Comparison of ENCODE assay signal across 5 worm cellular contexts in genomic region chrV:6666557-6666956, ce11.
TF ChIP-seq lines count a peak whose summit lies in the region.

No protein-coding gene starts in this region.

TF ChIP-seq in whole organism, L1 larva, 84 proteins besides CTCF, POLR2A, EP300 and RAD21:
- TF ChIP-seq blmp-1 (tag; optimal IDR thresholded peaks at IDR 0.05; lab: Kevin White, UChicago) = no peak
- TF ChIP-seq efl-1 (optimal IDR thresholded peaks at IDR 0.05; lab: Kevin White, UChicago) = no peak
- TF ChIP-seq efl-1 (GFP tag; optimal IDR thresholded peaks at IDR 0.05 in 1 of 2; lab: Kevin White, UChicago) = peak in 1 of 2 experiments; percentile 70
- TF ChIP-seq nhr-20 (tag; optimal IDR thresholded peaks at IDR 0.05; lab: Kevin White, UChicago) = no peak
- TF ChIP-seq elt-2 (tag; optimal IDR thresholded peaks at IDR 0.05; lab: Kevin White, UChicago) = peak; percentile 51
- no peak for TF ChIP-seq unc-130 (tag; optimal IDR thresholded peaks at IDR 0.05; lab: Kevin White, UChicago)
- TF ChIP-seq lin-13 (GFP tag; optimal IDR thresholded peaks at IDR 0.05; lab: Kevin White, UChicago) = no peak

TF ChIP-seq in whole organism, L2 larva, 48 proteins besides CTCF, POLR2A, EP300 and RAD21:
- TF ChIP-seq nhr-77 (tag; optimal IDR thresholded peaks at IDR 0.05; lab: Kevin White, UChicago) (no peak), ama-1 (optimal IDR thresholded peaks at IDR 0.05; lab: Kevin White, UChicago) (no peak), nhr-6 (tag; optimal IDR thresholded peaks at IDR 0.05; lab: Kevin White, UChicago) (no peak), ztf-11 (tag; optimal IDR thresholded peaks at IDR 0.05; lab: Kevin White, UChicago) (no peak), fos-1 (tag; optimal IDR thresholded peaks at IDR 0.05; lab: Kevin White, UChicago) (peak; percentile 23), nhr-237 (tag; optimal IDR thresholded peaks at IDR 0.05; lab: Kevin White, UChicago) (no peak), nhr-25 (tag; optimal IDR thresholded peaks at IDR 0.05; lab: Kevin White, UChicago) (no peak), sma-9 (GFP tag; optimal IDR thresholded peaks at IDR 0.05; lab: Kevin White, UChicago) (peak; percentile 40), sma-9 (tag; optimal IDR thresholded peaks at IDR 0.05; lab: Kevin White, UChicago) (no peak)

TF ChIP-seq in whole organism, L3 larva, 47 proteins besides CTCF, POLR2A, EP300 and RAD21:
- TF ChIP-seq snpc-4 (tag; optimal IDR thresholded peaks at IDR 0.05; lab: Kevin White, UChicago) = no peak
- no peak for TF ChIP-seq lsy-12 (tag; optimal IDR thresholded peaks at IDR 0.05; lab: Kevin White, UChicago)
- TF ChIP-seq elt-2 (tag; optimal IDR thresholded peaks at IDR 0.05; lab: Kevin White, UChicago) = peak; percentile 58
- peak; percentile 76 for TF ChIP-seq pqm-1 (tag; optimal IDR thresholded peaks at IDR 0.05; lab: Kevin White, UChicago)

TF ChIP-seq in whole organism, L4 larva, 104 proteins besides CTCF, POLR2A, EP300 and RAD21:
- no peak for TF ChIP-seq mes-2 (tag; optimal IDR thresholded peaks at IDR 0.05; lab: Kevin White, UChicago; ENCODE audit: poor library complexity, severe bottlenecking)
- peak; percentile 34 for TF ChIP-seq hlh-11 (tag; optimal IDR thresholded peaks at IDR 0.05; lab: Kevin White, UChicago)
- TF ChIP-seq F10B5.3 (tag; optimal IDR thresholded peaks at IDR 0.05; lab: Kevin White, UChicago) = no peak
- TF ChIP-seq D1046.2 (GFP tag; IDR thresholded peaks at IDR 0.05; lab: Robert Waterston, UW) = no peak
- TF ChIP-seq mxl-3 (GFP tag; optimal IDR thresholded peaks at IDR 0.05; lab: Kevin White, UChicago) = no peak
- TF ChIP-seq dve-1 (tag; optimal IDR thresholded peaks at IDR 0.05; lab: Kevin White, UChicago; ENCODE audit: insufficient read depth) = peak; percentile 32
- TF ChIP-seq ztf-7 (tag; optimal IDR thresholded peaks at IDR 0.05; lab: Kevin White, UChicago) = no peak
- TF ChIP-seq aha-1 (tag; lab: Kevin White, UChicago) = peak; percentile 52
- no peak for TF ChIP-seq jun-1 (tag; optimal IDR thresholded peaks at IDR 0.05; lab: Kevin White, UChicago)
- no peak for TF ChIP-seq Y48G9A.11 (GFP tag; IDR thresholded peaks at IDR 0.05; lab: Robert Waterston, UW)
- TF ChIP-seq pha-4 (GFP tag; IDR thresholded peaks at IDR 0.05; lab: Robert Waterston, UW) = no peak
- TF ChIP-seq pha-4 (tag; optimal IDR thresholded peaks at IDR 0.05; lab: Kevin White, UChicago) = no peak
- TF ChIP-seq mxl-2 (GFP tag; conservative IDR thresholded peaks at IDR 0.05; lab: Robert Waterston, UW) = no peak
- peak; percentile 73 for TF ChIP-seq dmd-6 (GFP tag; IDR thresholded peaks at IDR 0.05; lab: Robert Waterston, UW)
- TF ChIP-seq lir-3 (tag; optimal IDR thresholded peaks at IDR 0.05; lab: Kevin White, UChicago) = no peak
- TF ChIP-seq spr-1 (tag; optimal IDR thresholded peaks at IDR 0.05; lab: Kevin White, UChicago) = no peak
- no peak for TF ChIP-seq T26A8.4 (GFP tag; IDR thresholded peaks at IDR 0.05; lab: Robert Waterston, UW)
- peak; percentile 18 for TF ChIP-seq nhr-28 (tag; optimal IDR thresholded peaks at IDR 0.05; lab: Kevin White, UChicago)
- peak in 1 of 2 experiments; percentile 84 for TF ChIP-seq hif-1 (tag; optimal IDR thresholded peaks at IDR 0.05; lab: Kevin White, UChicago)
- TF ChIP-seq daf-12 (tag; optimal IDR thresholded peaks at IDR 0.05; lab: Kevin White, UChicago) = no peak
- no peak for TF ChIP-seq F44E2.7 (GFP tag; IDR thresholded peaks at IDR 0.05; lab: Robert Waterston, UW)
- TF ChIP-seq fkh-10 (GFP tag; optimal IDR thresholded peaks at IDR 0.05; lab: Kevin White, UChicago) = no peak
- no peak for TF ChIP-seq dmd-8 (GFP tag; IDR thresholded peaks at IDR 0.05; lab: Robert Waterston, UW)
- TF ChIP-seq nhr-25 (tag; optimal IDR thresholded peaks at IDR 0.05; lab: Kevin White, UChicago; ENCODE audit: borderline replicate concordance, insufficient read depth) = no peak
- 0 out of 2 replicates have a peak, but pooled peaks have one; percentile 33 for TF ChIP-seq php-3 (GFP tag; IDR thresholded peaks at IDR 0.05; lab: Robert Waterston, UW)
- TF ChIP-seq daf-16 (GFP tag; optimal IDR thresholded peaks at IDR 0.05; lab: Kevin White, UChicago) = no peak
- peak; percentile 74 for TF ChIP-seq daf-16 (tag; optimal IDR thresholded peaks at IDR 0.05; lab: Kevin White, UChicago)
- no peak for TF ChIP-seq lin-38 (GFP tag; IDR thresholded peaks at IDR 0.05; lab: Robert Waterston, UW)
- TF ChIP-seq R02D3.7 (tag; optimal IDR thresholded peaks at IDR 0.05; lab: Kevin White, UChicago) = no peak

TF ChIP-seq in whole organism, young adult, 124 proteins besides CTCF, POLR2A, EP300 and RAD21:
- TF ChIP-seq nhr-80 (tag; optimal IDR thresholded peaks at IDR 0.05; lab: Kevin White, UChicago) = peak; percentile 33
- TF ChIP-seq egl-44 (GFP tag; IDR thresholded peaks at IDR 0.05; lab: Robert Waterston, UW) = no peak
- no peak for TF ChIP-seq lag-1 (GFP tag; IDR thresholded peaks at IDR 0.05; lab: Robert Waterston, UW)
